Worm (Caenorhabditis elegans) whole organism, L1 larva: ENCODE data around the gene Y7A5A.13.

Experiments
- ama-1 ChIP-seq: fragments of 150-350 bp; optimal IDR thresholded peaks from 2 replicates; lab custom pipeline; 2014
- efl-1 ChIP-seq, 4 experiments: fragments of 150-350 bp; optimal IDR thresholded peaks in 3 of 4; peaks in 1 of 4; 1 replicate in 1 of 4; 2 replicates in 3 of 4; lab custom pipeline; 2014; ENCODE audit warnings: missing biosample characterization in 2 of 4, missing genetic modification characterization in 2 of 4, missing genetic modification reagents in 2 of 4
- hlh-4 ChIP-seq: sonication (generic microtip); optimal IDR thresholded peaks from 2 replicates; lab custom pipeline; 2016; ENCODE audit warnings: mild to moderate bottlenecking, missing genetic modification characterization, missing compliant biosample characterization
- lin-13 ChIP-seq: fragments of 150-350 bp; optimal IDR thresholded peaks from 2 replicates; lab custom pipeline; 2014; ENCODE audit warnings: missing biosample characterization, missing genetic modification reagents, missing genetic modification characterization
- mdl-1 ChIP-seq, 2 experiments: fragments of 150-350 bp; optimal IDR thresholded peaks; 2 replicates each; lab custom pipeline; 2014 to 2017; ENCODE audit warnings: missing biosample characterization in 2 of 2, missing genetic modification characterization in 2 of 2, inconsistent platforms in 1 of 2
- nhr-11 ChIP-seq: fragments of 150-350 bp; optimal IDR thresholded peaks from 2 replicates; lab custom pipeline; 2014; ENCODE audit warnings: missing biosample characterization, missing genetic modification characterization
- nhr-12 ChIP-seq: sonication (generic microtip); optimal IDR thresholded peaks from 2 replicates; lab custom pipeline; 2017; ENCODE audit warnings: missing biosample characterization, missing genetic modification characterization
- nhr-19 ChIP-seq: fragments of 200-800 bp; sonication (Bioruptor generic); conservative IDR thresholded peaks from 2 replicates; pipeline ENCODE4 v1.3.6; 2022; ENCODE audit warnings: missing genetic modification characterization, missing compliant biosample characterization
- nhr-76 ChIP-seq: sonication (generic microtip); optimal IDR thresholded peaks from 2 replicates; lab custom pipeline; 2017; ENCODE audit warnings: missing biosample characterization, missing genetic modification characterization
- rnt-1 ChIP-seq: sonication (generic microtip); optimal IDR thresholded peaks from 2 replicates; lab custom pipeline; 2016; ENCODE audit warnings: mild to moderate bottlenecking, missing genetic modification characterization, moderate library complexity, missing compliant biosample characterization

- no peak for TF ChIP-seq nhr-76
- TF ChIP-seq lin-13, result no peak
- TF ChIP-seq ama-1, result no peak
- no peak for TF ChIP-seq rnt-1 (tag; lab: Kevin White, UChicago)
- no peak for TF ChIP-seq nhr-12
- TF ChIP-seq hlh-4 (tag; lab: Kevin White, UChicago), result no peak
- TF ChIP-seq nhr-19 (GFP tag; lab: Robert Waterston, UW), result no peak
- TF ChIP-seq nhr-11, result no peak
- TF ChIP-seq efl-1 (optimal IDR thresholded peaks at IDR 0.05; lab: Kevin White, UChicago), result no peak
- no peak for TF ChIP-seq efl-1 (GFP tag; optimal IDR thresholded peaks at IDR 0.05 in 1 of 2; lab: Kevin White, UChicago)
- TF ChIP-seq mdl-1 (tag; optimal IDR thresholded peaks at IDR 0.05; lab: Kevin White, UChicago), result no peak
These were observed 23.0 kb downstream of the Y7A5A.13 start for ce11 chrX:15796633-15797032.
